Worm (Caenorhabditis elegans): ENCODE measurements around the gene skr-4.

skr-4 gene

ce11 chrV:19961971-19962370 lies 37.9 kb downstream of the skr-4 start:
- TF ChIP-seq snpc-4 (GFP tag; optimal IDR thresholded peaks at IDR 0.05): no peak
- no peak for TF ChIP-seq snpc-4 (tag; optimal IDR thresholded peaks at IDR 0.05)
- TF ChIP-seq hlh-12 (tag; optimal IDR thresholded peaks at IDR 0.05): no peak
- no peak for TF ChIP-seq ceh-40 (GFP tag; IDR thresholded peaks at IDR 0.05)
- no peak for TF ChIP-seq F37B4.10 (GFP tag; IDR thresholded peaks at IDR 0.05)
- TF ChIP-seq ztf-18 (tag; optimal IDR thresholded peaks at IDR 0.05): no peak
- no peak for TF ChIP-seq chd-7 (tag; optimal IDR thresholded peaks at IDR 0.05)

- TF ChIP-seq dpl-1 (GFP tag; optimal IDR thresholded peaks at IDR 0.05) (no peak), Y79H2A.3 (GFP tag; conservative IDR thresholded peaks at IDR 0.05) (no peak), rec-8 (tag; optimal IDR thresholded peaks at IDR 0.05) (no peak), atf-7 (tag; optimal IDR thresholded peaks at IDR 0.05) (no peak), sdz-38 (tag; optimal IDR thresholded peaks at IDR 0.05) (no peak), unc-130 (GFP tag; optimal IDR thresholded peaks at IDR 0.05) (no peak), attf-6 (GFP tag; IDR thresholded peaks at IDR 0.05) (no peak), nhr-90 (tag; optimal IDR thresholded peaks at IDR 0.05) (no peak), hmg-1.2 (GFP tag; IDR thresholded peaks at IDR 0.05) (no peak), ztf-25 (GFP tag; IDR thresholded peaks at IDR 0.05) (no peak), pbrm-1 (GFP tag; IDR thresholded peaks at IDR 0.05) (no peak), nhr-80 (tag; optimal IDR thresholded peaks at IDR 0.05) (no peak), nhr-27 (tag; optimal IDR thresholded peaks at IDR 0.05) (no peak), pha-4 (tag; optimal IDR thresholded peaks at IDR 0.05) (no peak), Y95B8A.8 (GFP tag; IDR thresholded peaks at IDR 0.05) (no peak), ccch-3 (GFP tag; optimal IDR thresholded peaks at IDR 0.05) (no peak), him-1 (tag; optimal IDR thresholded peaks at IDR 0.05) (no peak), cebp-1 (GFP tag; IDR thresholded peaks at IDR 0.05) (no peak), cebp-1 (tag; optimal IDR thresholded peaks at IDR 0.05) (no peak), B0019.2 (GFP tag; conservative IDR thresholded peaks at IDR 0.05) (no peak)
Observed at ce11 chrV:19965626-19966025, 41.6 kb downstream of the skr-4 start, which contains the start of gene srh-171. srh-171 (plus strand) TSS chrV:19965700.

ce11 chrV:19972984-19973383 lies 49.0 kb downstream of the skr-4 start, which contains the start of gene srh-173:
srh-173 (plus strand) TSS chrV:19973284.
- TF ChIP-seq dpff-1 (tag; optimal IDR thresholded peaks at IDR 0.05) (no peak), somi-1 (GFP tag; optimal IDR thresholded peaks at IDR 0.05) (no peak)
